Fruit fly (Drosophila melanogaster): Measurements from ENCODE around the gene CG32576.

CG32576 gene

dm6 chrX:16275168-16275853 is 13.0 kb downstream of the CG32576 start:
- TF ChIP-seq Hnf4 (GFP tag; optimal IDR thresholded peaks at IDR 0.05), result no peak
- no peak for TF ChIP-seq br (GFP tag; optimal IDR thresholded peaks at IDR 0.05)
- TF ChIP-seq dl (GFP tag; optimal IDR thresholded peaks at IDR 0.05; ENCODE audit: insufficient read depth in 1 of 2, partially characterized antibody in 2 of 2), result no peak
- TF ChIP-seq Hr78 (GFP tag; optimal IDR thresholded peaks at IDR 0.05), result no peak
- TF ChIP-seq Hr83 (GFP tag; optimal IDR thresholded peaks at IDR 0.05; ENCODE audit: poor library complexity, severe bottlenecking), result no peak
- TF ChIP-seq rgr (GFP tag; optimal IDR thresholded peaks at IDR 0.05), result no peak
- no peak for TF ChIP-seq h (GFP tag; optimal IDR thresholded peaks at IDR 0.05)
- TF ChIP-seq N (GFP tag; optimal IDR thresholded peaks at IDR 0.05), result no peak
- no peak for TF ChIP-seq dmrt93B (GFP tag; optimal IDR thresholded peaks at IDR 0.05)
- no peak for TF ChIP-seq Sp1 (GFP tag; optimal IDR thresholded peaks at IDR 0.05)
- TF ChIP-seq Mio (GFP tag; optimal IDR thresholded peaks at IDR 0.05), result no peak
- TF ChIP-seq woc (GFP tag; optimal IDR thresholded peaks at IDR 0.05), result no peak
- TF ChIP-seq tai (GFP tag; optimal IDR thresholded peaks at IDR 0.05), result no peak
- no peak for TF ChIP-seq sv (GFP tag; optimal IDR thresholded peaks at IDR 0.05)
- TF ChIP-seq ey (GFP tag; optimal IDR thresholded peaks at IDR 0.05), result no peak

dm6 chrX:16270795-16271194 is 17.5 kb downstream of the CG32576 start, which contains the start of gene Mfe2:
Mfe2 (plus strand) TSS chrX:16270951.
- no peak for TF ChIP-seq lola (GFP tag; optimal IDR thresholded peaks at IDR 0.05)
- peak; percentile 31 for TF ChIP-seq Jra (GFP tag; optimal IDR thresholded peaks at IDR 0.05)
- peak; percentile 40 for TF ChIP-seq br (GFP tag; optimal IDR thresholded peaks at IDR 0.05)
- peak; percentile 43 for TF ChIP-seq HLH106 (tag; optimal IDR thresholded peaks at IDR 0.05)
- TF ChIP-seq Hnf4 (GFP tag; optimal IDR thresholded peaks at IDR 0.05), result peak; percentile 88
- peak; percentile 64 for TF ChIP-seq h (GFP tag; optimal IDR thresholded peaks at IDR 0.05)
- TF ChIP-seq CG9705 (GFP tag; optimal IDR thresholded peaks at IDR 0.05), result peak; percentile 37
- peak; percentile 43 for TF ChIP-seq Sp1 (GFP tag; optimal IDR thresholded peaks at IDR 0.05)
- no peak for TF ChIP-seq N (GFP tag; optimal IDR thresholded peaks at IDR 0.05)
- peak; percentile 39 for TF ChIP-seq fru (GFP tag; optimal IDR thresholded peaks at IDR 0.05)
- TF ChIP-seq Hr78 (GFP tag; optimal IDR thresholded peaks at IDR 0.05), result no peak
- TF ChIP-seq foxo (GFP tag; optimal IDR thresholded peaks at IDR 0.05), result peak in 1 of 2 experiments; percentile 67
- TF ChIP-seq Rel (GFP tag; optimal IDR thresholded peaks at IDR 0.05), result no peak
- TF ChIP-seq Rel (tag; optimal IDR thresholded peaks at IDR 0.05), result peak; percentile 56
- no peak for TF ChIP-seq Dfd (GFP tag; optimal IDR thresholded peaks at IDR 0.05)
- no peak for TF ChIP-seq CrebA (GFP tag; optimal IDR thresholded peaks at IDR 0.05; ENCODE audit: borderline replicate concordance)
- TF ChIP-seq tai (GFP tag; optimal IDR thresholded peaks at IDR 0.05), result no peak
- peak; percentile 66 for TF ChIP-seq rgr (GFP tag; optimal IDR thresholded peaks at IDR 0.05)
- no peak for TF ChIP-seq jim (GFP tag; optimal IDR thresholded peaks at IDR 0.05)
- TF ChIP-seq Hr83 (GFP tag; optimal IDR thresholded peaks at IDR 0.05; ENCODE audit: poor library complexity, severe bottlenecking), result peak; percentile 66
- peak; percentile 30 for TF ChIP-seq OdsH (GFP tag; optimal IDR thresholded peaks at IDR 0.05)
- TF ChIP-seq sv (GFP tag; optimal IDR thresholded peaks at IDR 0.05), result peak; percentile 19
- TF ChIP-seq psq (GFP tag; optimal IDR thresholded peaks at IDR 0.05), result peak; percentile 35
- peak; percentile 23 for TF ChIP-seq ey (GFP tag; optimal IDR thresholded peaks at IDR 0.05)
- peak; percentile 44 for TF ChIP-seq Myc (optimal IDR thresholded peaks at IDR 0.05)

dm6 chrX:16266437-16266836 is 21.9 kb downstream of the CG32576 start, which contains the start of gene CG12507:
CG12507 (minus strand) TSS chrX:16266537.
- no peak for TF ChIP-seq usp (GFP tag; optimal IDR thresholded peaks at IDR 0.05)
- TF ChIP-seq CG32264 (GFP tag; optimal IDR thresholded peaks at IDR 0.05), result no peak

dm6 chrX:16263415-16263814 is 24.9 kb downstream of the CG32576 start:
- TF ChIP-seq usp (GFP tag; optimal IDR thresholded peaks at IDR 0.05), result no peak
- TF ChIP-seq Rel (GFP tag; optimal IDR thresholded peaks at IDR 0.05), result no peak
- no peak for TF ChIP-seq Rel (tag; optimal IDR thresholded peaks at IDR 0.05)
- no peak for TF ChIP-seq Myc (optimal IDR thresholded peaks at IDR 0.05)
- TF ChIP-seq ey (GFP tag; optimal IDR thresholded peaks at IDR 0.05), result peak; percentile 48
- TF ChIP-seq dsf (GFP tag; optimal IDR thresholded peaks at IDR 0.05; ENCODE audit: borderline replicate concordance), result no peak
- TF ChIP-seq Hnf4 (GFP tag; optimal IDR thresholded peaks at IDR 0.05), result peak; percentile 33
- TF ChIP-seq OdsH (GFP tag; optimal IDR thresholded peaks at IDR 0.05), result peak; percentile 35
- no peak for TF ChIP-seq Dfd (GFP tag; optimal IDR thresholded peaks at IDR 0.05)
- TF ChIP-seq Jra (GFP tag; optimal IDR thresholded peaks at IDR 0.05), result no peak
- no peak for TF ChIP-seq dl (GFP tag; optimal IDR thresholded peaks at IDR 0.05; ENCODE audit: insufficient read depth in 1 of 2, partially characterized antibody in 2 of 2)
- TF ChIP-seq CrebA (GFP tag; optimal IDR thresholded peaks at IDR 0.05; ENCODE audit: borderline replicate concordance), result no peak
- peak; percentile 43 for TF ChIP-seq dmrt93B (GFP tag; optimal IDR thresholded peaks at IDR 0.05)
- TF ChIP-seq brk (GFP tag; optimal IDR thresholded peaks at IDR 0.05), result no peak
- TF ChIP-seq Hr78 (GFP tag; optimal IDR thresholded peaks at IDR 0.05), result no peak
- TF ChIP-seq Hr83 (GFP tag; optimal IDR thresholded peaks at IDR 0.05; ENCODE audit: poor library complexity, severe bottlenecking), result no peak
- TF ChIP-seq rgr (GFP tag; optimal IDR thresholded peaks at IDR 0.05), result peak; percentile 56
- TF ChIP-seq Vsx2 (GFP tag; optimal IDR thresholded peaks at IDR 0.05; ENCODE audit: partially characterized antibody), result no peak
- no peak for TF ChIP-seq tai (GFP tag; optimal IDR thresholded peaks at IDR 0.05)
- TF ChIP-seq jim (GFP tag; optimal IDR thresholded peaks at IDR 0.05), result no peak
- no peak for TF ChIP-seq Mio (GFP tag; optimal IDR thresholded peaks at IDR 0.05)
- TF ChIP-seq foxo (GFP tag; optimal IDR thresholded peaks at IDR 0.05), result peak in 1 of 2 experiments; percentile 68
- peak; percentile 66 for TF ChIP-seq sv (GFP tag; optimal IDR thresholded peaks at IDR 0.05)
- no peak for TF ChIP-seq woc (GFP tag; optimal IDR thresholded peaks at IDR 0.05)
- no peak for TF ChIP-seq CG32264 (GFP tag; optimal IDR thresholded peaks at IDR 0.05)
- peak; percentile 57 for TF ChIP-seq HLH106 (tag; optimal IDR thresholded peaks at IDR 0.05)
- no peak for TF ChIP-seq pan (optimal IDR thresholded peaks at IDR 0.05)
- TF ChIP-seq br (GFP tag; optimal IDR thresholded peaks at IDR 0.05), result peak; percentile 34
- no peak for TF ChIP-seq Dif (GFP tag; optimal IDR thresholded peaks at IDR 0.05; ENCODE audit: partially characterized antibody)
- no peak for TF ChIP-seq Abd-B (GFP tag; optimal IDR thresholded peaks at IDR 0.05)
- peak; percentile 65 for TF ChIP-seq fru (GFP tag; optimal IDR thresholded peaks at IDR 0.05)
- peak; percentile 56 for TF ChIP-seq Sp1 (GFP tag; optimal IDR thresholded peaks at IDR 0.05)
- TF ChIP-seq psq (GFP tag; optimal IDR thresholded peaks at IDR 0.05), result peak; percentile 25
- TF ChIP-seq h (GFP tag; optimal IDR thresholded peaks at IDR 0.05), result peak; percentile 62
